Worm (Caenorhabditis elegans): ENCODE data around the gene romo-1.

romo-1 gene

ce11 chrII:13230489-13231196 lies 7.1 kb downstream of the romo-1 start:
- TF ChIP-seq skn-1 (tag; optimal IDR thresholded peaks at IDR 0.05) (no peak), nhr-21 (tag; optimal IDR thresholded peaks at IDR 0.05) (peak; percentile 20)

DNA sequence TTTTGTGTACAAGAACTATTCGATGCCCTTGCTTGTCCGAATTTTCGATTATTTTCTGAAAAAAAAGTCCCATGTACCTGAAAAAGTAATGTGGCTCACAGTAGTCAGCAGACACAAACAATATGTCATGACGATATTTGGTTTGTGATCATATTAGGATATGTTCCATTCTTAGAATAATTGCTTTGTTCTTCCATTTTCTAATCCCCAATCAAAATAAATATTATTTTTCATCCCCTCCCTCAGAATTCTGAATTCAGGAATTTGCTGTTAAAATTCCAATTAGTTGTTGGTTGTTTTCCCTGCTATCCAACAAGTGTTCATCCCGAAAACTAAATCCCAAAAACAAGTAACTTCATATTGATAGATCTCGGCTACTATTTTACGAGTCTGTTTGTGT lies 18.3 kb downstream of the romo-1 start:
- TF ChIP-seq lin-39 (tag; optimal IDR thresholded peaks at IDR 0.05) (no peak), lsy-2 (tag; optimal IDR thresholded peaks at IDR 0.05) (no peak), nhr-21 (tag; optimal IDR thresholded peaks at IDR 0.05) (no peak), snpc-4 (tag; optimal IDR thresholded peaks at IDR 0.05) (no peak), nhr-10 (tag; optimal IDR thresholded peaks at IDR 0.05) (no peak), blmp-1 (tag; optimal IDR thresholded peaks at IDR 0.05; ENCODE audit: insufficient read depth) (no peak), nhr-77 (tag; optimal IDR thresholded peaks at IDR 0.05) (no peak), fos-1 (tag; optimal IDR thresholded peaks at IDR 0.05) (no peak), R02D3.7 (tag; optimal IDR thresholded peaks at IDR 0.05) (no peak), elt-1 (tag; optimal IDR thresholded peaks at IDR 0.05) (no peak), zag-1 (tag; optimal IDR thresholded peaks at IDR 0.05) (no peak), nhr-23 (tag; optimal IDR thresholded peaks at IDR 0.05) (no peak), dmd-4 (tag; optimal IDR thresholded peaks at IDR 0.05) (no peak), unc-62 (GFP tag; optimal IDR thresholded peaks at IDR 0.05) (no peak), lin-11 (tag; optimal IDR thresholded peaks at IDR 0.05) (no peak), nhr-6 (tag; optimal IDR thresholded peaks at IDR 0.05) (no peak)

- TF ChIP-seq lsy-2 (tag; optimal IDR thresholded peaks at IDR 0.05) (no peak), ceh-16 (tag; optimal IDR thresholded peaks at IDR 0.05) (no peak), nhr-6 (tag; optimal IDR thresholded peaks at IDR 0.05) (no peak), blmp-1 (tag; optimal IDR thresholded peaks at IDR 0.05; ENCODE audit: insufficient read depth) (no peak), nhr-12 (tag; optimal IDR thresholded peaks at IDR 0.05) (no peak), Y55F3AM.14 (GFP tag; optimal IDR thresholded peaks at IDR 0.05) (no peak), ama-1 (optimal IDR thresholded peaks at IDR 0.05) (no peak), nhr-10 (tag; optimal IDR thresholded peaks at IDR 0.05) (no peak), nhr-21 (tag; optimal IDR thresholded peaks at IDR 0.05) (no peak), skn-1 (tag; optimal IDR thresholded peaks at IDR 0.05) (no peak), sma-9 (GFP tag; optimal IDR thresholded peaks at IDR 0.05) (no peak), sma-9 (tag; optimal IDR thresholded peaks at IDR 0.05) (no peak), nhr-237 (tag; optimal IDR thresholded peaks at IDR 0.05) (no peak), egl-27 (tag; optimal IDR thresholded peaks at IDR 0.05) (no peak)
Measured at ce11 chrII:13215792-13216191, 21.9 kb downstream of the romo-1 start, which contains the start of gene F15D4.2. Gene F15D4.2, plus strand, starts transcription at chrII:13216092.

DNA sequence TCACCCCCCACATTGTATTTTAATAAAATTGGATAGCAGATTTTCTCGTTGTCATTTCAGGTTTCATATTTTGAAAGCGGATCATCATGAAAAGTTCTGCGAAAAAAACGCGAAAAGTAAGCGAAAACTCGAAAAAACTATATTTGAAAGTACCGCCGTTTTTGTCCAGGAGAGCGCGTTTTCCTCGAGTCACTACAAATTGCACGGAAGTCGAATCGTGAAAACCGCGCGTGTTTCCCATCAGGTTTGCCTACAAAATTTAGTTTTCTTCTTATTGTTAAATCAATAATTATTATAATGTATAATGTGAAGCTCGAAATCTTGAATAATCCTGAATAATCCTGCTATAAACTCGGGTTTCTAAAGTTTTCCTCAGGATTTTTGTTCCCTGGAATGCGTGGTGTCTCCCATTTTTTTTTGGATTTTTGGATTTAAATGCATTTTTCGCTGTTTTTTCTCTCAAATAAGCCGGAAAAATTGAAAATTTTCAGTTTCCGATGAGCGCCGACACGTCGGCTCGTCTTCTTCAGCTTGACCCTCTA lies 38.0 kb downstream of the romo-1 start, which contains the start of gene btf-1:
Gene btf-1, plus strand, starts transcription at position 492 of the 542 bp plus-strand sequence.
- TF ChIP-seq mab-5 (tag; optimal IDR thresholded peaks at IDR 0.05), result no peak
- TF ChIP-seq egl-27 (tag; optimal IDR thresholded peaks at IDR 0.05), result peak; percentile 48
- no peak for TF ChIP-seq unc-62 (GFP tag; optimal IDR thresholded peaks at IDR 0.05)
- TF ChIP-seq elt-3 (tag; optimal IDR thresholded peaks at IDR 0.05), result no peak
- TF ChIP-seq unc-39 (tag; optimal IDR thresholded peaks at IDR 0.05), result no peak
- peak; percentile 51 for TF ChIP-seq ztf-4 (tag; optimal IDR thresholded peaks at IDR 0.05)
- peak; percentile 71 for TF ChIP-seq nhr-129 (tag; optimal IDR thresholded peaks at IDR 0.05)
- TF ChIP-seq nhr-11 (tag; optimal IDR thresholded peaks at IDR 0.05), result no peak
- TF ChIP-seq gmeb-1 (tag; optimal IDR thresholded peaks at IDR 0.05), result peak; percentile 96
- TF ChIP-seq dmd-4 (tag; optimal IDR thresholded peaks at IDR 0.05), result peak; percentile 5
- TF ChIP-seq mdl-1 (tag; optimal IDR thresholded peaks at IDR 0.05), result peak in 1 of 2 experiments; percentile 23
- TF ChIP-seq zag-1 (tag; optimal IDR thresholded peaks at IDR 0.05), result peak; percentile 1
- TF ChIP-seq ama-1 (optimal IDR thresholded peaks at IDR 0.05), result peak; percentile 80
- no peak for TF ChIP-seq blmp-1 (tag; optimal IDR thresholded peaks at IDR 0.05; ENCODE audit: insufficient read depth)
- peak; percentile 67 to 86 for TF ChIP-seq lsy-2 (tag; optimal IDR thresholded peaks at IDR 0.05)
- TF ChIP-seq nhr-237 (tag; optimal IDR thresholded peaks at IDR 0.05), result no peak
- peak; percentile 54 for TF ChIP-seq nhr-77 (tag; optimal IDR thresholded peaks at IDR 0.05)
- TF ChIP-seq lin-13 (GFP tag; optimal IDR thresholded peaks at IDR 0.05), result peak; percentile 78
- TF ChIP-seq C34F6.9 (tag; optimal IDR thresholded peaks at IDR 0.05), result peak; percentile 86
- TF ChIP-seq elt-1 (tag; optimal IDR thresholded peaks at IDR 0.05), result no peak
- no peak for TF ChIP-seq sem-4 (tag; optimal IDR thresholded peaks at IDR 0.05)
- no peak for TF ChIP-seq alr-1 (tag; optimal IDR thresholded peaks at IDR 0.05)
- peak; percentile 57 for TF ChIP-seq nhr-6 (tag; optimal IDR thresholded peaks at IDR 0.05)
- TF ChIP-seq nhr-21 (tag; optimal IDR thresholded peaks at IDR 0.05), result peak; percentile 79
- TF ChIP-seq ceh-16 (tag; optimal IDR thresholded peaks at IDR 0.05), result no peak
- peak; percentile 68 for TF ChIP-seq crh-2 (tag; optimal IDR thresholded peaks at IDR 0.05)
- no peak for TF ChIP-seq peb-1 (tag; optimal IDR thresholded peaks at IDR 0.05)
- TF ChIP-seq R02D3.7 (tag; optimal IDR thresholded peaks at IDR 0.05), result peak; percentile 26
- no peak for TF ChIP-seq nhr-12 (tag; optimal IDR thresholded peaks at IDR 0.05)
- no peak for TF ChIP-seq nhr-23 (tag; optimal IDR thresholded peaks at IDR 0.05)
- TF ChIP-seq aly-2 (tag; optimal IDR thresholded peaks at IDR 0.05), result no peak
- peak; percentile 81 for TF ChIP-seq unc-55 (GFP tag; optimal IDR thresholded peaks at IDR 0.05)
- peak; percentile 76 for TF ChIP-seq F13H6.1 (tag; optimal IDR thresholded peaks at IDR 0.05)
- peak; percentile 53 for TF ChIP-seq Y55F3AM.14 (GFP tag; optimal IDR thresholded peaks at IDR 0.05)
- no peak for TF ChIP-seq ztf-11 (tag; optimal IDR thresholded peaks at IDR 0.05)
- no peak for TF ChIP-seq skn-1 (tag; optimal IDR thresholded peaks at IDR 0.05)
- TF ChIP-seq ceh-82 (tag; optimal IDR thresholded peaks at IDR 0.05), result no peak
- peak; percentile 5 for TF ChIP-seq lin-11 (tag; optimal IDR thresholded peaks at IDR 0.05)
